Fruit fly (Drosophila melanogaster) whole organism, embryonic: Measurements from ENCODE around the gene ph-d.

Source experiments
- MTF-1 ChIP-seq: fragments of 200-800 bp; sonication (Bioruptor generic); optimal IDR thresholded peaks from 2 replicates; lab custom pipeline; 2018; ENCODE audit warnings: missing biosample characterization, mild to moderate bottlenecking, missing genetic modification characterization, borderline replicate concordance
- Nf-YC ChIP-seq: fragments of 200-800 bp; optimal IDR thresholded peaks from 3 replicates; lab custom pipeline; 2019; ENCODE audit warnings: missing biosample characterization, mild to moderate bottlenecking, missing genetic modification characterization, moderate library complexity

- TF ChIP-seq MTF-1 (GFP tag; lab: Kevin White, UChicago) (no peak), Nf-YC (no peak)
Observed at dm6 chrX:2075846-2076377, 47.2 kb downstream of the ph-d start, which contains the start of gene CG4045.
